Worm (Caenorhabditis elegans): Measurements from ENCODE around the gene H41C03.3.
"Not testable (repeated sequence)": the region's sequence is repeated elsewhere in the genome, so short reads cannot be mapped to it uniquely, and the experiment has no call there.

The H41C03.3 gene

DNA sequence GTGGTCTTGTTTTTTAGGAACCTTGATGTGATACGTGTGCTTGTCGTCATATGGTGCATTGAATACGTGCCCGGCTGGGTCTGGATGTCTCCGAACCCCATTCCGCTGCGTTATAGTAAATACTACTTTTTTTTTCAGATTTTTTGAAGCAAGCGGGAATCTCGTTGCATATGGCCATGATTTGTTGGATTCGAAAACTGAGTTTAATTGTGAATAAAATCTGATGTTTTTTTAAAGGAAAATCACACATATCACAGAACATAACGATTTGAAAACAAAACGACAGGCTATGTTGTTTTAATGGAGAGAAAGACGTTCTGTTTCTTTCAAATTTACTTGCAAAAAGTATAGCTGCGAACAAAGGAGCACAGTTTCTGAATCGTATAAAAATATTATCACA is at the start of gene H41C03.3, which contains the start of gene ZK1248.17:
Gene H41C03.3 (plus strand): TSS at position 337 of the 400 bp plus-strand sequence.
Gene ZK1248.17 (minus strand): TSS at position 101 of the 400 bp plus-strand sequence.
- TF ChIP-seq tab-1 (GFP tag; IDR thresholded peaks at IDR 0.05) = no peak
- no peak for TF ChIP-seq ref-1 (GFP tag; conservative IDR thresholded peaks at IDR 0.05)
- TF ChIP-seq flt-1 (GFP tag; IDR thresholded peaks at IDR 0.05) = no peak
- no peak for TF ChIP-seq cog-1 (tag; optimal IDR thresholded peaks at IDR 0.05)
- TF ChIP-seq klf-2 (GFP tag; conservative IDR thresholded peaks at IDR 0.05) = no peak
- TF ChIP-seq ztf-23 (GFP tag; IDR thresholded peaks at IDR 0.05) = no peak
- no peak for TF ChIP-seq ztf-29 (GFP tag; IDR thresholded peaks at IDR 0.05)
- TF ChIP-seq med-1 (GFP tag; optimal IDR thresholded peaks at IDR 0.05; ENCODE audit: insufficient read depth) = no peak
- TF ChIP-seq T22C8.4 (GFP tag; IDR thresholded peaks at IDR 0.05) = no peak

DNA sequence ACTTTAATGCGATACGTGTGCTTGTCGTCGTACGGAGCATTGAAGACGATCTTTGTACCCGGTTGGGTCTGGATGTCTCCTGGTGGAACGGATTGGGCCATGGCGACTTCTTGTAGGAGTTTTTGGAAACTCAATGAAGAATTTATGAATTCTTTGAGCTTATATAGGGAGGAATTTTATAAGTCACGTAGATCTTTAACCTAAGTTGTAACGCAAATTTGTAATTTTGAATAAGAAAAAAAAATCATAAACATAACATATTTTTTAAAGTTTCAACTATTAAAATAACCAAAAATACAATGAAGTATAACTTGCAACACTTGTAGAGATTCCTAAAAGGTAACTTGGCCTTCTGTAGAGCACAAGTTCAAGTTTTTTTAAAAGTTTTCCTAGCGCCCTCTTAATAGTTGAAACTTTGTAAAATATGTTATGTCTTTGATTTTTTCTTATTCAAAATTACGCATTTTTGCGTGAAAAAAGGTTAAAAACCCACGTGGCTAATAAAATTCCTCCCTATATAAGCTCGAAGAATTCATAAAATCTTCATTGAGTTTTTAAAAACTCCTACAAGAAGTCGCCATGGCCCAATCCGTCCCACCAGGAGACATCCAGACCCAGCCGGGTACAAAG is 48.1 kb upstream of the H41C03.3 start, which contains the start of the genes msp-63 and msp-142:
Gene msp-63 (minus strand): TSS at position 101 of the 630 bp plus-strand sequence.
Gene msp-142 (plus strand): TSS at position 580 of the 630 bp plus-strand sequence.
- no peak for TF ChIP-seq med-1 (GFP tag; optimal IDR thresholded peaks at IDR 0.05; ENCODE audit: insufficient read depth)

DNA sequence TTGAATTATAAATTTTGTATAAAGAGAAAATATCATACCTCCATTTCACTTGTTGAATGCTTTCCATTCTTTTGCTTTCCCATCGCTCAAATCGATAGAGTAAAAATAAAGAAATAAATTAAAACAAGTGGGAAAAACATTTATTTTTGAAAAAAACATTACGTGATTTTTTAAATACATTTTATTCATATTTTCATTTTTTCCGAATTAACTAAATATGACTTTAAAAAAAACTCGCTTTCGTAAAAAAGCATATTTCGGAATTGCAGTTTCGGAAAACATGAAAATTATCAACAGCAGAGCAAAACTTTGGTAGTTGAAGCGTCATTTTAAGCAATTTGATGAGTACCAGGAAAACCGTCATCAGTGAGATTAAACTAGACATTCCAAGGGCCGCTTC is 46.0 kb upstream of the H41C03.3 start, which contains the start of gene K05F1.8:
Gene K05F1.8 (minus strand): TSS at position 101 of the 400 bp plus-strand sequence.
- TF ChIP-seq ref-1 (GFP tag; conservative IDR thresholded peaks at IDR 0.05) = no peak
- TF ChIP-seq cog-1 (tag; optimal IDR thresholded peaks at IDR 0.05) = no peak
- TF ChIP-seq flt-1 (GFP tag; IDR thresholded peaks at IDR 0.05) = no peak
- no peak for TF ChIP-seq T22C8.4 (GFP tag; IDR thresholded peaks at IDR 0.05)
- no peak for TF ChIP-seq ztf-29 (GFP tag; IDR thresholded peaks at IDR 0.05)
- TF ChIP-seq med-1 (GFP tag; optimal IDR thresholded peaks at IDR 0.05; ENCODE audit: insufficient read depth) = no peak
- no peak for TF ChIP-seq tab-1 (GFP tag; IDR thresholded peaks at IDR 0.05)
- TF ChIP-seq ztf-23 (GFP tag; IDR thresholded peaks at IDR 0.05) = no peak
- TF ChIP-seq klf-2 (GFP tag; conservative IDR thresholded peaks at IDR 0.05) = no peak

DNA sequence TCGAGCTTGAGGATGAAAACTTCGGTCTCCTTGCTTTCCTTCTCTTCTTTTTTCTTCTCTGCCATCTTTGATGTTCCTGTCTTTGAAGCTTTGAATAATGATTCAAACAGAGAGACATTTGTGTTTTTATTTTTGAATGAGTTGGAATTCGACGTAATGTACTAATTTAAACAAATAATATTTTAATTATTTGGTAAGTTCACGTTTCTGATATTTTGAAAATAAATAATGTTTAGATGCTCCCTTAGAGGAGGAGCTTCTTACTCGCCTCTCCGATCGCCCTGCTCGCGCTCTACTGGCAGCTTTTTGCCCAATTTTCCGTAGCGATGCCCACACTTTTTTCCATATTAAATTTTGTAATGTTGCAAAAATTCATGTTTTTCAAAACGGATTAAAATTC is 44.5 kb upstream of the H41C03.3 start, which contains the start of the genes K05F1.9 and K05F1.1:
Gene K05F1.9 (minus strand): TSS at position 101 of the 400 bp plus-strand sequence.
Gene K05F1.1 (plus strand): TSS at position 308 of the 400 bp plus-strand sequence.
- TF ChIP-seq flt-1 (GFP tag; IDR thresholded peaks at IDR 0.05) (no peak), ztf-23 (GFP tag; IDR thresholded peaks at IDR 0.05) (no peak), T22C8.4 (GFP tag; IDR thresholded peaks at IDR 0.05) (no peak), cog-1 (tag; optimal IDR thresholded peaks at IDR 0.05) (no peak), ref-1 (GFP tag; conservative IDR thresholded peaks at IDR 0.05) (no peak), klf-2 (GFP tag; conservative IDR thresholded peaks at IDR 0.05) (no peak), med-1 (GFP tag; optimal IDR thresholded peaks at IDR 0.05; ENCODE audit: insufficient read depth) (no peak), ztf-29 (GFP tag; IDR thresholded peaks at IDR 0.05) (no peak), tab-1 (GFP tag; IDR thresholded peaks at IDR 0.05) (no peak)

DNA sequence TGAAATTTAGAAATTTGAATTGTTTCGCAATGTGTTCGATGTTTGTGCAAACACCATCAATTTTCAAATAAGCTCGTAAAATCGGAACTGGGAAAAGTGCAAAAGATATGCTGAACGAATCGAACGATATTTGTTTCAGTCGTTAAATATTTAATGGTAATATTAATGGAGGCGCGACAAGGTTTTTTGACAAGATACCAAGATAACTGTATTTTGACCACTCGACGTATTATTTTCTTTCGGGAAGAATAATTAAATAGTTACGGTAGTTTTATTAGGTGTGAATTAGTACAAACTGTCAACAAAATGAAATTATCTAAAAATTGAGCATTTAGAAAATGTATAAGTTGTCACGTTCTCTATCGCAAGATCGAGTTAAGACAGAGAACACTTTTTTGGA is 41.3 kb upstream of the H41C03.3 start:
- TF ChIP-seq T22C8.4 (GFP tag; IDR thresholded peaks at IDR 0.05) = no peak
- no peak for TF ChIP-seq ztf-29 (GFP tag; IDR thresholded peaks at IDR 0.05)
- TF ChIP-seq tab-1 (GFP tag; IDR thresholded peaks at IDR 0.05) = no peak
- no peak for TF ChIP-seq cog-1 (tag; optimal IDR thresholded peaks at IDR 0.05)
- TF ChIP-seq flt-1 (GFP tag; IDR thresholded peaks at IDR 0.05) = no peak
- no peak for TF ChIP-seq ztf-23 (GFP tag; IDR thresholded peaks at IDR 0.05)
- no peak for TF ChIP-seq klf-2 (GFP tag; conservative IDR thresholded peaks at IDR 0.05)
- no peak for TF ChIP-seq med-1 (GFP tag; optimal IDR thresholded peaks at IDR 0.05; ENCODE audit: insufficient read depth)
- TF ChIP-seq ref-1 (GFP tag; conservative IDR thresholded peaks at IDR 0.05) = no peak

DNA sequence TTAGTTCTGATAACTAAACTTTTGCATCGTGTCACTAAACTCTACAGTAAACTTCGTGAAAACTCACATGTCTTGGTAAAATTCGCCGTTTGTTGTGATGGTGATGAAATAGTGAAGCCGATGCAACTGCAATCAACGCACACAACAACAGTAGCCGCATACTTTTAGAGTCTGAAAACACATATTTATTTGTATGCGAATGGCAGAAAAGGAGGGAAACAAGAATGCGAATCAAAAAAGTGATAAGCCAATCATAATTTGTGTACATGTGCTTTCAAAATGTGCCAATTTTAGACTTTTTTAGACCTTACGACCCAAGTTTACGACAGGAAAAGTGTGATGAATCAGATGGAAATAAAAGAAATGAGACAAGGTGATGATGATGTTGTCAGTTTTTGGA is 40.3 kb upstream of the H41C03.3 start, which contains the start of gene K05F1.10:
Gene K05F1.10 (minus strand): TSS at position 171 of the 400 bp plus-strand sequence.
- TF ChIP-seq flt-1 (GFP tag; IDR thresholded peaks at IDR 0.05) (no peak), cog-1 (tag; optimal IDR thresholded peaks at IDR 0.05) (no peak), tab-1 (GFP tag; IDR thresholded peaks at IDR 0.05) (no peak), ref-1 (GFP tag; conservative IDR thresholded peaks at IDR 0.05) (no peak), ztf-23 (GFP tag; IDR thresholded peaks at IDR 0.05) (no peak), med-1 (GFP tag; optimal IDR thresholded peaks at IDR 0.05; ENCODE audit: insufficient read depth) (no peak), T22C8.4 (GFP tag; IDR thresholded peaks at IDR 0.05) (no peak), klf-2 (GFP tag; conservative IDR thresholded peaks at IDR 0.05) (no peak), ztf-29 (GFP tag; IDR thresholded peaks at IDR 0.05) (no peak)

DNA sequence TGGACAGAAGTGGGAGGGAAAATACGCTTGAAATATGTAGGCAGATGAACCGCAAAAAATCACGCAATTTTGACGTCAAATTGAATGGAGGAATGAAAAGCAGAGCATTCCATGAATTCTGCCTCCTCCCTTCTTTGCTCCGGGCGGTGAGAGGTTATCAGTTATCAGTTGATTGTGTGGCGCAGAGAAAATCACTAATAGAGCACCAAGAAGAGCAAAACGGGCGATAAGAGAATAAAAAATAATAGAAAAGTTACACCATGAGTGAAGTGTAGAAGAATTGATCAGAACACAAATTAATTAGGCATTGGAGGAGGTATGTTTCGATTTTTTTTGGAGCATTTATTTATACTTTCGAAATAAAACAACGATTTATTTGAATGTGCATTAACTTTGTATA is 39.0 kb upstream of the H41C03.3 start:
- TF ChIP-seq ref-1 (GFP tag; conservative IDR thresholded peaks at IDR 0.05) = no peak
- no peak for TF ChIP-seq tab-1 (GFP tag; IDR thresholded peaks at IDR 0.05)
- no peak for TF ChIP-seq flt-1 (GFP tag; IDR thresholded peaks at IDR 0.05)
- TF ChIP-seq klf-2 (GFP tag; conservative IDR thresholded peaks at IDR 0.05) = no peak
- TF ChIP-seq cog-1 (tag; optimal IDR thresholded peaks at IDR 0.05) = no peak

DNA sequence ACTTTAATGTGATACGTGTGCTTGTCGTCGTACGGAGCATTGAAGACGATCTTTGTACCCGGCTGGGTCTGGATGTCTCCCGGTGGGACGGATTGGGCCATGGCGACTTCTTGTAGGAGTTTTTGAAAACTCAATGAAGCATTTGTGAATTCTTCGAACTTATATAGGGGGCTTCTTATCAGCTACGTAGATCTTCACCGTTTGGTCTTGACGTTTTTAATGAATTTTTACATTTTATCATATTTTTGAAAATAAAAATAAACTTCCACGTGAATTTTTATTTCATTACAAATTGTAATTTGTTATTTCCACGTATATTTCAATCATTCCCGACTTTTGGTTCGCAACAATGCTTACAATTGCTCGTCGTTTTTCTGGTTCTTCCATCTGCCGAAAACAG is 35.3 kb upstream of the H41C03.3 start, which contains the start of the genes msp-64 and ZK1248.5:
Gene msp-64 (minus strand): TSS at position 101 of the 400 bp plus-strand sequence.
Gene ZK1248.5 (plus strand): TSS at position 285 of the 400 bp plus-strand sequence.
- TF ChIP-seq med-1 (GFP tag; optimal IDR thresholded peaks at IDR 0.05; ENCODE audit: insufficient read depth) (no peak), klf-2 (GFP tag; conservative IDR thresholded peaks at IDR 0.05) (no peak), tab-1 (GFP tag; IDR thresholded peaks at IDR 0.05) (no peak), ztf-23 (GFP tag; IDR thresholded peaks at IDR 0.05) (no peak), ref-1 (GFP tag; conservative IDR thresholded peaks at IDR 0.05) (no peak), ztf-29 (GFP tag; IDR thresholded peaks at IDR 0.05) (no peak), cog-1 (tag; optimal IDR thresholded peaks at IDR 0.05) (no peak), T22C8.4 (GFP tag; IDR thresholded peaks at IDR 0.05) (no peak), flt-1 (GFP tag; IDR thresholded peaks at IDR 0.05) (no peak)

DNA sequence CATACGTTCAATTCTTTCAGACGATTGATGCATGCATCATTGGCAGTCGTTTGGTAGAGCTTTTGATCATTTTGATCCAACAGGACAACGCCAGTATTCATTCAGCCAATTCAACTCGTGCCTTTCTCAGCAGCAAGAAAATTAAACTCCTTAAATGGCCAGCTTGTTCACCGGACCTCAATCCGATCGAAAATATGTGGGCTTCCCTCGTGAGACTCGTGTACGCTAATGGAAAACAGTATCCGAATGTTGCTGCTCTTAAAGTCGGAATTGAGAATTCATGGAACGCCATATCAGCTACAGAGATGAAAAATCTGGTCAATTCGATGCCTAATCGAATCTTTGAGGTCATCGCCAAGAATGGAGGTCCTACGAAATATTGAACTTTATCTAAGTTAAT is 30.2 kb upstream of the H41C03.3 start, which contains the start of gene wago-5:
Gene wago-5 (minus strand): TSS at position 101 of the 400 bp plus-strand sequence.
- not testable (repeated sequence) for TF ChIP-seq klf-2 (GFP tag; conservative IDR thresholded peaks at IDR 0.05); flt-1 (GFP tag; IDR thresholded peaks at IDR 0.05); T22C8.4 (GFP tag; IDR thresholded peaks at IDR 0.05)

All from whole organism, midembryonic.